Worm (Caenorhabditis elegans): ENCODE measurements around the gene ctps-1.

Gene ctps-1

ce11 chrV:16800484-16800883, 5.8 kb downstream of the ctps-1 start:
- TF ChIP-seq med-1 (GFP tag; optimal IDR thresholded peaks at IDR 0.05; ENCODE audit: insufficient read depth), result no peak
- no peak for TF ChIP-seq T22C8.4 (GFP tag; IDR thresholded peaks at IDR 0.05)
- TF ChIP-seq tab-1 (GFP tag; IDR thresholded peaks at IDR 0.05), result no peak
- TF ChIP-seq ref-1 (GFP tag; conservative IDR thresholded peaks at IDR 0.05), result no peak
- TF ChIP-seq ztf-23 (GFP tag; IDR thresholded peaks at IDR 0.05), result no peak
- TF ChIP-seq ztf-29 (GFP tag; IDR thresholded peaks at IDR 0.05), result no peak

- TF ChIP-seq flt-1 (GFP tag; IDR thresholded peaks at IDR 0.05) (no peak), ztf-29 (GFP tag; IDR thresholded peaks at IDR 0.05) (no peak), T22C8.4 (GFP tag; IDR thresholded peaks at IDR 0.05) (no peak), klf-2 (GFP tag; conservative IDR thresholded peaks at IDR 0.05) (no peak), ref-1 (GFP tag; conservative IDR thresholded peaks at IDR 0.05) (no peak), med-1 (GFP tag; optimal IDR thresholded peaks at IDR 0.05; ENCODE audit: insufficient read depth) (no peak), tab-1 (GFP tag; IDR thresholded peaks at IDR 0.05) (no peak)
Observed at ce11 chrV:16802572-16802971, 7.9 kb downstream of the ctps-1 start, which contains the start of gene cand-1. Gene cand-1, plus strand, starts transcription at chrV:16802872.

- no peak for TF ChIP-seq flt-1 (GFP tag; IDR thresholded peaks at IDR 0.05)
- no peak for TF ChIP-seq med-1 (GFP tag; optimal IDR thresholded peaks at IDR 0.05; ENCODE audit: insufficient read depth)
- TF ChIP-seq klf-2 (GFP tag; conservative IDR thresholded peaks at IDR 0.05), result no peak
- TF ChIP-seq ref-1 (GFP tag; conservative IDR thresholded peaks at IDR 0.05), result no peak
- TF ChIP-seq T22C8.4 (GFP tag; IDR thresholded peaks at IDR 0.05), result no peak
- TF ChIP-seq tab-1 (GFP tag; IDR thresholded peaks at IDR 0.05), result no peak
- TF ChIP-seq ztf-29 (GFP tag; IDR thresholded peaks at IDR 0.05), result no peak
- no peak for TF ChIP-seq cog-1 (tag; optimal IDR thresholded peaks at IDR 0.05)
- TF ChIP-seq ztf-23 (GFP tag; IDR thresholded peaks at IDR 0.05), result no peak
Observed at ce11 chrV:16804795-16805194, 10.1 kb downstream of the ctps-1 start.

- TF ChIP-seq tab-1 (GFP tag; IDR thresholded peaks at IDR 0.05) (no peak), flt-1 (GFP tag; IDR thresholded peaks at IDR 0.05) (no peak), med-1 (GFP tag; optimal IDR thresholded peaks at IDR 0.05; ENCODE audit: insufficient read depth) (no peak), T22C8.4 (GFP tag; IDR thresholded peaks at IDR 0.05) (no peak), ref-1 (GFP tag; conservative IDR thresholded peaks at IDR 0.05) (no peak), klf-2 (GFP tag; conservative IDR thresholded peaks at IDR 0.05) (no peak), ztf-29 (GFP tag; IDR thresholded peaks at IDR 0.05) (no peak)
Observed at ce11 chrV:16808168-16808567, 13.5 kb downstream of the ctps-1 start.

- TF ChIP-seq ztf-29 (GFP tag; IDR thresholded peaks at IDR 0.05) (no peak), T22C8.4 (GFP tag; IDR thresholded peaks at IDR 0.05) (no peak), med-1 (GFP tag; optimal IDR thresholded peaks at IDR 0.05; ENCODE audit: insufficient read depth) (no peak), klf-2 (GFP tag; conservative IDR thresholded peaks at IDR 0.05) (no peak), ref-1 (GFP tag; conservative IDR thresholded peaks at IDR 0.05) (no peak), ztf-23 (GFP tag; IDR thresholded peaks at IDR 0.05) (no peak), tab-1 (GFP tag; IDR thresholded peaks at IDR 0.05) (no peak), flt-1 (GFP tag; IDR thresholded peaks at IDR 0.05) (no peak), cog-1 (tag; optimal IDR thresholded peaks at IDR 0.05) (no peak)
Observed at ce11 chrV:16811841-16812240, 17.2 kb downstream of the ctps-1 start.

- no peak for TF ChIP-seq flt-1 (GFP tag; IDR thresholded peaks at IDR 0.05)
- TF ChIP-seq cog-1 (tag; optimal IDR thresholded peaks at IDR 0.05), result no peak
- no peak for TF ChIP-seq T22C8.4 (GFP tag; IDR thresholded peaks at IDR 0.05)
- no peak for TF ChIP-seq klf-2 (GFP tag; conservative IDR thresholded peaks at IDR 0.05)
Observed at ce11 chrV:16812371-16812770, 17.7 kb downstream of the ctps-1 start.

ce11 chrV:16814541-16815207, 20.0 kb downstream of the ctps-1 start:
- no peak for TF ChIP-seq cog-1 (tag; optimal IDR thresholded peaks at IDR 0.05)
- TF ChIP-seq ref-1 (GFP tag; conservative IDR thresholded peaks at IDR 0.05), result no peak
- no peak for TF ChIP-seq med-1 (GFP tag; optimal IDR thresholded peaks at IDR 0.05; ENCODE audit: insufficient read depth)
- TF ChIP-seq T22C8.4 (GFP tag; IDR thresholded peaks at IDR 0.05), result no peak
- TF ChIP-seq flt-1 (GFP tag; IDR thresholded peaks at IDR 0.05), result no peak
- TF ChIP-seq ztf-29 (GFP tag; IDR thresholded peaks at IDR 0.05), result no peak
- no peak for TF ChIP-seq klf-2 (GFP tag; conservative IDR thresholded peaks at IDR 0.05)
- TF ChIP-seq tab-1 (GFP tag; IDR thresholded peaks at IDR 0.05), result no peak
- TF ChIP-seq ztf-23 (GFP tag; IDR thresholded peaks at IDR 0.05), result no peak

- TF ChIP-seq med-1 (GFP tag; optimal IDR thresholded peaks at IDR 0.05; ENCODE audit: insufficient read depth) (no peak), T22C8.4 (GFP tag; IDR thresholded peaks at IDR 0.05) (no peak), ref-1 (GFP tag; conservative IDR thresholded peaks at IDR 0.05) (no peak), flt-1 (GFP tag; IDR thresholded peaks at IDR 0.05) (no peak)
Observed at ce11 chrV:16815261-16815660, 20.6 kb downstream of the ctps-1 start, which contains the start of gene T20B3.1. Gene T20B3.1, plus strand, starts transcription at chrV:16815561.

ce11 chrV:16816707-16817106, 22.0 kb downstream of the ctps-1 start:
- TF ChIP-seq tab-1 (GFP tag; IDR thresholded peaks at IDR 0.05) (no peak), cog-1 (tag; optimal IDR thresholded peaks at IDR 0.05) (no peak), flt-1 (GFP tag; IDR thresholded peaks at IDR 0.05) (no peak), ztf-29 (GFP tag; IDR thresholded peaks at IDR 0.05) (no peak), ztf-23 (GFP tag; IDR thresholded peaks at IDR 0.05) (no peak), T22C8.4 (GFP tag; IDR thresholded peaks at IDR 0.05) (no peak), klf-2 (GFP tag; conservative IDR thresholded peaks at IDR 0.05) (no peak), med-1 (GFP tag; optimal IDR thresholded peaks at IDR 0.05; ENCODE audit: insufficient read depth) (no peak), ref-1 (GFP tag; conservative IDR thresholded peaks at IDR 0.05) (no peak)

- TF ChIP-seq T22C8.4 (GFP tag; IDR thresholded peaks at IDR 0.05) (no peak), med-1 (GFP tag; optimal IDR thresholded peaks at IDR 0.05; ENCODE audit: insufficient read depth) (no peak), tab-1 (GFP tag; IDR thresholded peaks at IDR 0.05) (no peak), klf-2 (GFP tag; conservative IDR thresholded peaks at IDR 0.05) (no peak), ref-1 (GFP tag; conservative IDR thresholded peaks at IDR 0.05) (no peak), flt-1 (GFP tag; IDR thresholded peaks at IDR 0.05) (no peak), ztf-23 (GFP tag; IDR thresholded peaks at IDR 0.05) (no peak), cog-1 (tag; optimal IDR thresholded peaks at IDR 0.05) (no peak)
Observed at ce11 chrV:16821270-16821737, 26.6 kb downstream of the ctps-1 start, which contains the start of gene T20B3.14. Gene T20B3.14, minus strand, starts transcription at chrV:16821320.
